Fruit fly (Drosophila melanogaster): ENCODE results near the gene Mec2.

Gene Mec2

dm6 chrX:19154998-19155397 lies 32.8 kb upstream of the Mec2 start (continued):
- TF ChIP-seq Eip75B (GFP tag; optimal IDR thresholded peaks at IDR 0.05) (peak; percentile 97), CG32006 (GFP tag; optimal IDR thresholded peaks at IDR 0.05) (peak; percentile 97), CG11902 (GFP tag; optimal IDR thresholded peaks at IDR 0.05) (peak; percentile 92), topi (GFP tag; optimal IDR thresholded peaks at IDR 0.05) (peak; percentile 97), Ets21C (GFP tag; optimal IDR thresholded peaks at IDR 0.05) (peak; percentile 89), CG6163 (GFP tag; IDR thresholded peaks at IDR 0.05) (peak; percentile 97), Eip93F (GFP tag; optimal IDR thresholded peaks at IDR 0.05) (peak; percentile 83), CG11294 (GFP tag; IDR thresholded peaks at IDR 0.05) (peak; percentile 78)

dm6 chrX:19155922-19156437 lies 31.9 kb upstream of the Mec2 start:
- TF ChIP-seq Smox (GFP tag; optimal IDR thresholded peaks at IDR 0.05): peak; percentile 79
- TF ChIP-seq topi (GFP tag; optimal IDR thresholded peaks at IDR 0.05): peak; percentile 83
- peak; percentile 80 for TF ChIP-seq CG8119 (GFP tag; IDR thresholded peaks at IDR 0.05)
- TF ChIP-seq spab (GFP tag; optimal IDR thresholded peaks at IDR 0.05): peak; percentile 82
- peak; percentile 81 for TF ChIP-seq fd59A (GFP tag; optimal IDR thresholded peaks at IDR 0.05)
- peak; percentile 91 for TF ChIP-seq vri (GFP tag; optimal IDR thresholded peaks at IDR 0.05)
- peak; percentile 83 for TF ChIP-seq dsx (GFP tag; optimal IDR thresholded peaks at IDR 0.05; ENCODE audit: poor library complexity, severe bottlenecking)
- TF ChIP-seq svp (GFP tag): peak; percentile 91
- peak; percentile 68 for TF ChIP-seq CG6276 (GFP tag; optimal IDR thresholded peaks at IDR 0.05)
- TF ChIP-seq Sox102F (GFP tag; optimal IDR thresholded peaks at IDR 0.05): peak; percentile 84
- peak; percentile 76 for TF ChIP-seq Gug (GFP tag; IDR thresholded peaks at IDR 0.05)
- TF ChIP-seq Sox15 (GFP tag; optimal IDR thresholded peaks at IDR 0.05): peak; percentile 61
- TF ChIP-seq CG8319 (GFP tag; optimal IDR thresholded peaks at IDR 0.05): peak; percentile 73
- TF ChIP-seq Eip93F (GFP tag; optimal IDR thresholded peaks at IDR 0.05): peak; percentile 63
- TF ChIP-seq Sox14 (GFP tag; optimal IDR thresholded peaks at IDR 0.05): peak; percentile 73
- peak; percentile 78 for TF ChIP-seq CG11762 (GFP tag; optimal IDR thresholded peaks at IDR 0.05; ENCODE audit: insufficient read depth)
- TF ChIP-seq CG9139 (GFP tag; optimal IDR thresholded peaks at IDR 0.05): peak; percentile 83
- TF ChIP-seq CG6163 (GFP tag; IDR thresholded peaks at IDR 0.05): peak; percentile 94
- peak; percentile 75 for TF ChIP-seq cyc (GFP tag; optimal IDR thresholded peaks at IDR 0.05)
- TF ChIP-seq Eip78C (GFP tag): peak; percentile 92
- TF ChIP-seq CG11294 (GFP tag; IDR thresholded peaks at IDR 0.05): 0 out of 2 replicates have a peak, but pooled peaks have one; percentile 63
- TF ChIP-seq CG1621 (tag; optimal IDR thresholded peaks at IDR 0.05): peak; percentile 83
- peak; percentile 89 for TF ChIP-seq achi (GFP tag; optimal IDR thresholded peaks at IDR 0.05)
- peak; percentile 88 for TF ChIP-seq CG34406 (GFP tag; optimal IDR thresholded peaks at IDR 0.05)
- TF ChIP-seq lz (GFP tag; optimal IDR thresholded peaks at IDR 0.05): peak; percentile 72
- peak; percentile 82 for TF ChIP-seq CG15336 (GFP tag; IDR thresholded peaks at IDR 0.05)
- peak; percentile 68 for TF ChIP-seq CG6854 (GFP tag; optimal IDR thresholded peaks at IDR 0.05)
- TF ChIP-seq CG11902 (GFP tag; optimal IDR thresholded peaks at IDR 0.05): peak; percentile 73
- peak; percentile 43 for TF ChIP-seq fd85E (GFP tag; optimal IDR thresholded peaks at IDR 0.05)
- TF ChIP-seq dac (GFP tag; optimal IDR thresholded peaks at IDR 0.05): no peak
- peak; percentile 90 for TF ChIP-seq CG8632 (GFP tag; optimal IDR thresholded peaks at IDR 0.05)
- TF ChIP-seq Met (GFP tag; optimal IDR thresholded peaks at IDR 0.05): peak; percentile 85
- TF ChIP-seq CG32006 (GFP tag; optimal IDR thresholded peaks at IDR 0.05): peak; percentile 80
- peak; percentile 91 for TF ChIP-seq Blimp-1 (GFP tag; optimal IDR thresholded peaks at IDR 0.05)
- peak; percentile 52 for TF ChIP-seq Ets21C (GFP tag; optimal IDR thresholded peaks at IDR 0.05)
- TF ChIP-seq CG31627 (GFP tag; optimal IDR thresholded peaks at IDR 0.05): peak; percentile 64
- TF ChIP-seq Hr4 (GFP tag; optimal IDR thresholded peaks at IDR 0.05): peak; percentile 48
- peak; percentile 89 for TF ChIP-seq CG10631 (GFP tag; optimal IDR thresholded peaks at IDR 0.05)
- TF ChIP-seq Lpt (GFP tag; optimal IDR thresholded peaks at IDR 0.05): peak; percentile 78
- peak; percentile 89 for TF ChIP-seq CG3919 (GFP tag; optimal IDR thresholded peaks at IDR 0.05)
- TF ChIP-seq CG16779 (tag; optimal IDR thresholded peaks at IDR 0.05): peak; percentile 75
- peak; percentile 86 for TF ChIP-seq OdsH (GFP tag; optimal IDR thresholded peaks at IDR 0.05)
- TF ChIP-seq net (GFP tag; optimal IDR thresholded peaks at IDR 0.05): peak; percentile 84
- peak; percentile 82 for TF ChIP-seq pdm3 (GFP tag; optimal IDR thresholded peaks at IDR 0.05)
- peak; percentile 86 for TF ChIP-seq esn (GFP tag; optimal IDR thresholded peaks at IDR 0.05)
- TF ChIP-seq acj6 (GFP tag; optimal IDR thresholded peaks at IDR 0.05): peak; percentile 89
- TF ChIP-seq Eip75B (GFP tag; optimal IDR thresholded peaks at IDR 0.05): peak; percentile 85
- TF ChIP-seq CG4318 (GFP tag; optimal IDR thresholded peaks at IDR 0.05): peak; percentile 45
